Fruit fly (Drosophila melanogaster): Measurements from ENCODE around the gene fbl.

dm6 chr3L:20404515-20404914 is 20.3 kb downstream of the fbl start:
- TF ChIP-seq CG8478 (optimal IDR thresholded peaks at IDR 0.05): no peak
- no peak for TF ChIP-seq CTCF (optimal IDR thresholded peaks at IDR 0.05)

All from S2 (cell line).